Fruit fly (Drosophila melanogaster) whole organism, embryonic: ENCODE measurements around the gene Gr28a.

Experiments
- Adf1 ChIP-seq: fragments of 200-800 bp; sonication (Bioruptor generic); IDR thresholded peaks from 2 replicates; pipeline ENCODE4 v1.3.6; 2022; ENCODE audit warnings: missing biosample characterization, missing genetic modification characterization
- Atf-2 ChIP-seq: fragments of 200-800 bp; sonication (Bioruptor generic); optimal IDR thresholded peaks from 2 replicates; lab custom pipeline; 2016; ENCODE audit warnings: missing biosample characterization, missing genetic modification characterization
- Blimp-1 ChIP-seq: fragments of 200-800 bp; sonication (Bioruptor generic); optimal IDR thresholded peaks from 3 replicates; lab custom pipeline; 2018; ENCODE audit warnings: missing biosample characterization, missing genetic modification characterization, mild to moderate bottlenecking, moderate library complexity, missing genetic modification reagents
- BtbVII ChIP-seq: fragments of 200-800 bp; sonication (Bioruptor generic); optimal IDR thresholded peaks from 3 replicates; lab custom pipeline; 2017; ENCODE audit warnings: missing biosample characterization, mild to moderate bottlenecking, missing genetic modification characterization
- CG10267 ChIP-seq: fragments of 200-800 bp; sonication (Bioruptor generic); optimal IDR thresholded peaks from 2 replicates; lab custom pipeline; 2018; ENCODE audit warnings: missing biosample characterization, mild to moderate bottlenecking, missing genetic modification characterization, moderate library complexity
- CG10959 ChIP-seq: fragments of 200-800 bp; sonication (Bioruptor generic); IDR thresholded peaks from 2 replicates; pipeline ENCODE4 v1.3.6; 2022; ENCODE audit warnings: missing biosample characterization, missing genetic modification characterization
- CG11398 ChIP-seq: fragments of 200-800 bp; sonication (Bioruptor generic); optimal IDR thresholded peaks from 2 replicates; lab custom pipeline; 2016; ENCODE audit warnings: missing biosample characterization, missing genetic modification characterization
- CG12299 ChIP-seq: fragments of 200-800 bp; sonication (Bioruptor generic); optimal IDR thresholded peaks from 2 replicates; lab custom pipeline; 2018; ENCODE audit warnings: missing biosample characterization, mild to moderate bottlenecking, missing genetic modification characterization
- CG13424 ChIP-seq: fragments of 200-800 bp; sonication (Bioruptor generic); optimal IDR thresholded peaks from 2 replicates; lab custom pipeline; 2019; ENCODE audit warnings: missing biosample characterization, mild to moderate bottlenecking, missing genetic modification characterization, moderate library complexity
- CG13894 ChIP-seq: fragments of 200-800 bp; sonication (Bioruptor generic); optimal IDR thresholded peaks from 3 replicates; lab custom pipeline; 2018; ENCODE audit warnings: missing biosample characterization, mild to moderate bottlenecking, missing genetic modification characterization, moderate library complexity
- CG15601 ChIP-seq: fragments of 200-800 bp; sonication (Bioruptor generic); optimal IDR thresholded peaks from 3 replicates; lab custom pipeline; 2019; ENCODE audit warnings: missing biosample characterization, mild to moderate bottlenecking, missing genetic modification characterization, moderate library complexity
- CG16863 ChIP-seq: fragments of 200-800 bp; sonication (Bioruptor generic); optimal IDR thresholded peaks from 3 replicates; lab custom pipeline; 2016; ENCODE audit warnings: missing biosample characterization, missing genetic modification characterization
- CG17359 ChIP-seq: fragments of 200-800 bp; sonication (Bioruptor generic); optimal IDR thresholded peaks from 3 replicates; lab custom pipeline; 2018; ENCODE audit warnings: missing biosample characterization, mild to moderate bottlenecking, missing genetic modification characterization, moderate library complexity
- CG18011 ChIP-seq: fragments of 200-800 bp; sonication (Bioruptor generic); optimal IDR thresholded peaks from 2 replicates; lab custom pipeline; 2017; ENCODE audit warnings: missing biosample characterization, missing genetic modification characterization, mild to moderate bottlenecking, moderate library complexity, missing genotype
- CG18262 ChIP-seq: fragments of 200-800 bp; optimal IDR thresholded peaks from 3 replicates; lab custom pipeline; 2019; ENCODE audit warnings: missing biosample characterization, mild to moderate bottlenecking, missing genetic modification characterization, moderate library complexity
- CG2202 ChIP-seq: fragments of 200-800 bp; sonication (Bioruptor generic); optimal IDR thresholded peaks from 2 replicates; lab custom pipeline; 2018; ENCODE audit warnings: missing biosample characterization, mild to moderate bottlenecking, missing genetic modification characterization
- CG3847 ChIP-seq: fragments of 200-800 bp; sonication (Bioruptor generic); IDR thresholded peaks from 2 replicates; pipeline ENCODE4 v1.3.6; 2022; ENCODE audit warnings: missing biosample characterization, missing genetic modification characterization
- CG3995 ChIP-seq: fragments of 200-800 bp; sonication (Bioruptor generic); optimal IDR thresholded peaks from 3 replicates; lab custom pipeline; 2016; ENCODE audit warnings: missing biosample characterization, missing genetic modification characterization
- CG4424 ChIP-seq: fragments of 200-800 bp; sonication (Bioruptor generic); optimal IDR thresholded peaks from 3 replicates; lab custom pipeline; 2016; ENCODE audit warnings: missing biosample characterization, missing genetic modification characterization
- CG6254 ChIP-seq: fragments of 200-800 bp; sonication (Bioruptor generic); optimal IDR thresholded peaks from 3 replicates; lab custom pipeline; 2017; ENCODE audit warnings: mild to moderate bottlenecking, missing biosample characterization, missing genetic modification reagents, missing genetic modification characterization
- CG9876 ChIP-seq: fragments of 200-800 bp; sonication (Bioruptor generic); optimal IDR thresholded peaks from 2 replicates; lab custom pipeline; 2016; ENCODE audit warnings: missing biosample characterization, missing genetic modification characterization
- CG9932 ChIP-seq: fragments of 200-800 bp; sonication (Bioruptor generic); IDR thresholded peaks from 2 replicates; pipeline ENCODE4 v1.3.6; 2022; ENCODE audit warnings: missing biosample characterization, missing genetic modification characterization
- Fer2 ChIP-seq: fragments of 200-800 bp; sonication (Bioruptor generic); optimal IDR thresholded peaks from 2 replicates; lab custom pipeline; 2018; ENCODE audit warnings: missing biosample characterization, mild to moderate bottlenecking, missing genetic modification characterization, moderate library complexity
- H15 ChIP-seq: fragments of 200-800 bp; sonication (Bioruptor generic); IDR thresholded peaks from 3 replicates; pipeline ENCODE4 v1.3.6; 2022; ENCODE audit warnings: missing biosample characterization, missing genetic modification characterization
- MTF-1 ChIP-seq: fragments of 200-800 bp; sonication (Bioruptor generic); optimal IDR thresholded peaks from 2 replicates; lab custom pipeline; 2018; ENCODE audit warnings: missing biosample characterization, mild to moderate bottlenecking, missing genetic modification characterization, borderline replicate concordance
- Six4 ChIP-seq: fragments of 200-800 bp; sonication (Bioruptor generic); optimal IDR thresholded peaks from 2 replicates; lab custom pipeline; 2016; ENCODE audit warnings: missing biosample characterization, missing genetic modification characterization
- Sox100B ChIP-seq: fragments of 200-800 bp; sonication (Bioruptor generic); optimal IDR thresholded peaks from 3 replicates; lab custom pipeline; 2018; ENCODE audit warnings: missing biosample characterization, mild to moderate bottlenecking, missing genetic modification characterization
- Sox102F ChIP-seq: fragments of 200-800 bp; sonication (Bioruptor generic); optimal IDR thresholded peaks from 2 replicates; lab custom pipeline; 2018; ENCODE audit warnings: missing biosample characterization, mild to moderate bottlenecking, missing genetic modification characterization, moderate library complexity
- Sry-β ChIP-seq: fragments of 200-800 bp; sonication (Bioruptor generic); optimal IDR thresholded peaks from 2 replicates; lab custom pipeline; 2018; ENCODE audit warnings: missing biosample characterization, mild to moderate bottlenecking, missing genetic modification characterization, moderate library complexity
- Vsx1 ChIP-seq: fragments of 200-800 bp; sonication (Bioruptor generic); optimal IDR thresholded peaks from 2 replicates; lab custom pipeline; 2017; ENCODE audit warnings: missing biosample characterization, mild to moderate bottlenecking, missing genetic modification characterization, missing genetic modification reagents
- Xrp1 ChIP-seq: fragments of 200-800 bp; sonication (Bioruptor generic); IDR thresholded peaks from 2 replicates; pipeline ENCODE4 v1.3.6; 2022; ENCODE audit warnings: missing biosample characterization, missing genetic modification characterization
- al ChIP-seq: fragments of 200-800 bp; sonication (Bioruptor generic); IDR thresholded peaks from 2 replicates; pipeline ENCODE4 v1.3.6; 2022; ENCODE audit warnings: missing biosample characterization, missing genetic modification characterization
- ara ChIP-seq: fragments of 200-800 bp; sonication (Bioruptor generic); IDR thresholded peaks from 2 replicates; pipeline ENCODE4 v1.3.6; 2022; ENCODE audit warnings: missing biosample characterization, missing genetic modification characterization
- bigmax ChIP-seq: fragments of 200-800 bp; sonication (Bioruptor generic); optimal IDR thresholded peaks from 2 replicates; lab custom pipeline; 2018; ENCODE audit warnings: missing biosample characterization, mild to moderate bottlenecking, missing genetic modification characterization
- cad ChIP-seq: fragments of >200 bp; optimal IDR thresholded peaks from 2 replicates; lab custom pipeline; 2017; ENCODE audit warnings: missing biosample characterization, missing genetic modification characterization
- croc ChIP-seq: fragments of 200-800 bp; sonication (Bioruptor generic); conservative IDR thresholded peaks from 3 replicates; pipeline ENCODE4 v1.3.6; 2022; ENCODE audit warnings: missing biosample characterization, missing genetic modification characterization
- dm ChIP-seq: fragments of 200-800 bp; sonication (Bioruptor generic); optimal IDR thresholded peaks from 3 replicates; lab custom pipeline; 2016; ENCODE audit warnings: missing biosample characterization, missing genetic modification characterization
- dmrt11E ChIP-seq: fragments of 200-800 bp; sonication (Bioruptor generic); optimal IDR thresholded peaks from 3 replicates; lab custom pipeline; 2018; ENCODE audit warnings: missing biosample characterization, mild to moderate bottlenecking, missing genetic modification characterization, moderate library complexity
- en ChIP-seq: fragments of 200-800 bp; sonication (Bioruptor generic); optimal IDR thresholded peaks from 2 replicates; lab custom pipeline; 2016; ENCODE audit warnings: missing biosample characterization, missing genetic modification characterization
- eve ChIP-seq, 2 experiments: fragments of >200 bp; optimal IDR thresholded peaks; 2 replicates each; lab custom pipeline; 2017; ENCODE audit warnings: missing biosample characterization in 2 of 2, missing genetic modification characterization in 2 of 2
- exex ChIP-seq: fragments of 200-800 bp; sonication (Bioruptor generic); optimal IDR thresholded peaks from 4 replicates; lab custom pipeline; 2018; ENCODE audit warnings: missing biosample characterization, mild to moderate bottlenecking, missing genetic modification characterization, moderate library complexity
- gcm2 ChIP-seq: fragments of 200-800 bp; sonication (Bioruptor generic); optimal IDR thresholded peaks from 2 replicates; lab custom pipeline; 2016; ENCODE audit warnings: missing biosample characterization, missing genetic modification characterization
- gro ChIP-seq: fragments of 200-800 bp; sonication (Bioruptor generic); optimal IDR thresholded peaks from 2 replicates; lab custom pipeline; 2016; ENCODE audit warnings: missing biosample characterization, missing genetic modification characterization
- kni ChIP-seq: fragments of 200-800 bp; sonication (Bioruptor generic); optimal IDR thresholded peaks from 3 replicates; lab custom pipeline; 2017; ENCODE audit warnings: mild to moderate bottlenecking, missing biosample characterization, missing genetic modification reagents, missing genetic modification characterization
- lmd ChIP-seq: fragments of 200-800 bp; sonication (Bioruptor generic); IDR thresholded peaks from 2 replicates; pipeline ENCODE4 v1.3.6; 2022; ENCODE audit warnings: missing biosample characterization, missing genetic modification characterization
- mirr ChIP-seq: fragments of 200-800 bp; sonication (Bioruptor generic); optimal IDR thresholded peaks from 3 replicates; lab custom pipeline; 2018; ENCODE audit warnings: missing biosample characterization, mild to moderate bottlenecking, missing genetic modification characterization
- org-1 ChIP-seq: fragments of 200-800 bp; sonication (Bioruptor generic); optimal IDR thresholded peaks from 2 replicates; lab custom pipeline; 2017; ENCODE audit warnings: missing biosample characterization, missing genetic modification characterization
- phol ChIP-seq: fragments of 200-800 bp; sonication (Bioruptor generic); optimal IDR thresholded peaks from 3 replicates; lab custom pipeline; 2018; ENCODE audit warnings: missing biosample characterization, mild to moderate bottlenecking, missing genetic modification characterization, moderate library complexity
- sim ChIP-seq: fragments of 200-800 bp; sonication (Bioruptor generic); IDR thresholded peaks from 2 replicates; pipeline ENCODE4 v1.3.6; 2022; ENCODE audit warnings: missing biosample characterization, missing genetic modification characterization
- sna ChIP-seq: fragments of 200-800 bp; sonication (Bioruptor generic); IDR thresholded peaks from 2 replicates; pipeline ENCODE4 v1.3.6; 2022; ENCODE audit warnings: missing biosample characterization, missing genetic modification characterization; ENCODE audit not compliant: partially characterized antibody
- so ChIP-seq: fragments of 200-800 bp; sonication (Bioruptor generic); IDR thresholded peaks from 3 replicates; pipeline ENCODE4 v1.3.6; 2022; ENCODE audit warnings: missing biosample characterization, missing genetic modification characterization

The Gr28a gene

DNA sequence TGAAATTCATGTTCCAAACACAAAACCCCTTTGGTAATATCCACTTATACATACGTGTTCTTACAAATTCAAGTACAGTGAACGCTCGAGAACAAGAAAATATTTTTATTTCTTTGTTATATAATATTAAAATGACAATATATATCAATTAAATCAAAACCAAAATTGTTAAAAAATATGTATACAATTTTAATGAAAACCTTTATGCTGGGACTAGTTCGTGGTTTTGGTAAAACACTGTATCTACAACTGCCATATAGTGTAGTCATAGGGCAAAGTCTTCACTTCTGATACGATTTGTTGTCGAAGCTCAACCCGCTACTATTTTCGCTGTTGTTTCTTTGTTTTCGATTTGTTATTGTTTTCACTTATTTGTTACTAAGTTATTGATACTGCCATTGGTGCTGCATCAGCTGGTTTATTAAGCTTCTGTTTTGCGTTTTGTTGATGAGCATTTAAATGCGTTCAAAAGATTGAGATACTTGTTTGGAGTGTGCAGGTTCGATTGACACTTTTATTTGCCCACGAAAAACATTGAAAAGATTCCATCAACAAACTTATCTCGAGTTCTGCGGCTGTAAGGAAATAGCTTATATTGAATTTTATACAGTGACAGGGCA is 19.2 kb downstream of the Gr28a start (continued):
- TF ChIP-seq CG2202 (tag; lab: Kevin White, UChicago) (no peak), CG13424 (tag; lab: Kevin White, UChicago) (peak; percentile 43), Sox102F (GFP tag; lab: Kevin White, UChicago) (peak; percentile 28), CG16863 (GFP tag; lab: Kevin White, UChicago) (no peak), CG18011 (no peak), Vsx1 (no peak), CG6254 (GFP tag; lab: Kevin White, UChicago) (no peak), CG18262 (no peak), gcm2 (GFP tag; lab: Kevin White, UChicago) (no peak), sna (GFP tag; lab: Robert Waterston, UW) (no peak), kni (GFP tag; lab: Kevin White, UChicago) (no peak), Fer2 (no peak), Blimp-1 (GFP tag; lab: Kevin White, UChicago) (peak; percentile 36), CG3995 (GFP tag; lab: Kevin White, UChicago) (no peak), CG3847 (GFP tag; lab: Robert Waterston, UW) (peak; percentile 51), Sox100B (GFP tag; lab: Kevin White, UChicago) (peak; percentile 11), bigmax (no peak), dmrt11E (tag; lab: Kevin White, UChicago) (no peak), exex (tag; lab: Kevin White, UChicago) (no peak), Adf1 (no peak), mirr (GFP tag; lab: Kevin White, UChicago) (no peak), phol (tag; lab: Kevin White, UChicago) (no peak), so (GFP tag; lab: Robert Waterston, UW) (no peak), H15 (GFP tag; lab: Robert Waterston, UW) (no peak), sim (GFP tag; lab: Robert Waterston, UW) (no peak), CG10267 (peak; percentile 8), Atf-2 (GFP tag; lab: Kevin White, UChicago) (no peak), Six4 (GFP tag; lab: Kevin White, UChicago) (no peak), lmd (GFP tag; lab: Robert Waterston, UW) (peak; percentile 61), CG12299 (peak; percentile 28), CG10959 (GFP tag; lab: Robert Waterston, UW) (no peak), al (GFP tag; lab: Robert Waterston, UW) (peak; percentile 51), CG13894 (peak; percentile 55), CG9876 (GFP tag; lab: Kevin White, UChicago) (no peak), CG15601 (peak; percentile 21), croc (no peak), BtbVII (GFP tag; lab: Kevin White, UChicago) (peak; percentile 34), dm (GFP tag; lab: Kevin White, UChicago) (no peak), CG9932 (GFP tag; lab: Robert Waterston, UW) (peak; percentile 82), cad (no peak), MTF-1 (GFP tag; lab: Kevin White, UChicago) (no peak), eve (GFP tag; optimal IDR thresholded peaks at IDR 0.05; lab: Kevin White, UChicago) (no peak), Sry-β (GFP tag; lab: Kevin White, UChicago) (no peak), gro (GFP tag; lab: Kevin White, UChicago) (no peak), ara (no peak), Xrp1 (GFP tag; lab: Robert Waterston, UW) (peak; percentile 30; the same call in 1 of the 2 replicates), en (GFP tag; lab: Kevin White, UChicago) (no peak), org-1 (peak; percentile 24), CG11398 (GFP tag; lab: Kevin White, UChicago) (no peak), CG4424 (GFP tag; lab: Kevin White, UChicago) (no peak), CG17359 (tag; lab: Kevin White, UChicago) (peak; percentile 36)
